Fruit fly (Drosophila melanogaster) whole organism, embryonic: ENCODE results near the gene CG44476.

ENCODE experiments used
- Antp ChIP-seq: fragments of 200-800 bp; sonication (Bioruptor generic); optimal IDR thresholded peaks from 3 replicates; lab custom pipeline; 2016; ENCODE audit warnings: missing biosample characterization, missing genetic modification characterization
- Bteb2 ChIP-seq: fragments of 200-800 bp; sonication (Bioruptor generic); optimal IDR thresholded peaks from 2 replicates; lab custom pipeline; 2016; ENCODE audit warnings: missing biosample characterization, missing genetic modification characterization
- CG10274 ChIP-seq: fragments of 200-800 bp; sonication (Bioruptor generic); optimal IDR thresholded peaks from 3 replicates; lab custom pipeline; 2017; ENCODE audit warnings: missing biosample characterization, mild to moderate bottlenecking, missing genetic modification characterization
- CG11093 ChIP-seq: fragments of 200-800 bp; sonication (Bioruptor generic); IDR thresholded peaks from 3 replicates; pipeline ENCODE4 v1.3.6; 2022; ENCODE audit warnings: missing biosample characterization, missing genetic modification characterization
- CG11696 ChIP-seq: fragments of 200-800 bp; sonication (Bioruptor generic); IDR thresholded peaks from 2 replicates; pipeline ENCODE4 v1.3.6; 2022; ENCODE audit warnings: missing biosample characterization, missing genetic modification characterization
- CG13287 ChIP-seq: fragments of 200-800 bp; sonication (Bioruptor generic); IDR thresholded peaks from 2 replicates; pipeline ENCODE4 v1.3.6; 2022; ENCODE audit warnings: missing biosample characterization, missing genetic modification characterization; ENCODE audit not compliant: partially characterized antibody
- CG13296 ChIP-seq: fragments of 200-800 bp; sonication (Bioruptor generic); optimal IDR thresholded peaks from 3 replicates; lab custom pipeline; 2018; ENCODE audit warnings: missing biosample characterization, mild to moderate bottlenecking, missing genetic modification characterization
- CG13624 ChIP-seq: fragments of 200-800 bp; sonication (Bioruptor generic); optimal IDR thresholded peaks from 2 replicates; lab custom pipeline; 2016; ENCODE audit warnings: missing biosample characterization, missing genetic modification characterization
- CG14014 ChIP-seq: fragments of 200-800 bp; sonication (Bioruptor generic); IDR thresholded peaks from 2 replicates; pipeline ENCODE4 v1.3.6; 2022; ENCODE audit warnings: missing biosample characterization, missing genetic modification characterization
- CG14667 ChIP-seq: fragments of 200-800 bp; sonication (Bioruptor generic); IDR thresholded peaks from 2 replicates; pipeline ENCODE4 v1.3.6; 2022; ENCODE audit warnings: missing biosample characterization, missing genetic modification characterization
- CG1603 ChIP-seq: fragments of 200-800 bp; sonication (Bioruptor generic); optimal IDR thresholded peaks from 2 replicates; lab custom pipeline; 2019; ENCODE audit warnings: missing biosample characterization, mild to moderate bottlenecking, missing genetic modification characterization, moderate library complexity
- CG17359 ChIP-seq: fragments of 200-800 bp; sonication (Bioruptor generic); optimal IDR thresholded peaks from 3 replicates; lab custom pipeline; 2018; ENCODE audit warnings: missing biosample characterization, mild to moderate bottlenecking, missing genetic modification characterization, moderate library complexity
- CG2202 ChIP-seq: fragments of 200-800 bp; sonication (Bioruptor generic); optimal IDR thresholded peaks from 2 replicates; lab custom pipeline; 2018; ENCODE audit warnings: missing biosample characterization, mild to moderate bottlenecking, missing genetic modification characterization
- CG2875 ChIP-seq: fragments of 200-800 bp; sonication (Bioruptor generic); optimal IDR thresholded peaks from 2 replicates; lab custom pipeline; 2017; ENCODE audit warnings: missing biosample characterization, mild to moderate bottlenecking, missing genetic modification characterization, missing genetic modification reagents
- CG31224 ChIP-seq: fragments of 200-800 bp; sonication (Bioruptor generic); IDR thresholded peaks from 2 replicates; pipeline ENCODE4 v1.3.6; 2022; ENCODE audit warnings: missing biosample characterization, missing genetic modification characterization
- CG31365 ChIP-seq: fragments of 200-800 bp; sonication (Bioruptor generic); optimal IDR thresholded peaks from 2 replicates; lab custom pipeline; 2018; ENCODE audit warnings: missing biosample characterization, mild to moderate bottlenecking, missing genetic modification characterization
- CG31388 ChIP-seq: fragments of 200-800 bp; sonication (Bioruptor generic); optimal IDR thresholded peaks from 2 replicates; lab custom pipeline; 2016; ENCODE audit warnings: missing biosample characterization, missing genetic modification characterization
- CG3163 ChIP-seq: fragments of 200-800 bp; sonication (Bioruptor generic); optimal IDR thresholded peaks from 3 replicates; lab custom pipeline; 2016; ENCODE audit warnings: missing biosample characterization, missing genetic modification characterization
- CG34422 ChIP-seq: fragments of 200-800 bp; sonication (Bioruptor generic); IDR thresholded peaks from 3 replicates; pipeline ENCODE4 v1.3.6; 2022; ENCODE audit warnings: missing biosample characterization, missing genetic modification characterization
- CG4328 ChIP-seq: fragments of 200-800 bp; sonication (Bioruptor generic); optimal IDR thresholded peaks from 3 replicates; lab custom pipeline; 2017; ENCODE audit warnings: missing biosample characterization, missing genetic modification reagents, missing genetic modification characterization
- CG6254 ChIP-seq: fragments of 200-800 bp; sonication (Bioruptor generic); optimal IDR thresholded peaks from 3 replicates; lab custom pipeline; 2017; ENCODE audit warnings: mild to moderate bottlenecking, missing biosample characterization, missing genetic modification reagents, missing genetic modification characterization
- CG6654 ChIP-seq: fragments of 200-800 bp; sonication (Bioruptor generic); optimal IDR thresholded peaks from 2 replicates; lab custom pipeline; 2017; ENCODE audit warnings: missing biosample characterization, mild to moderate bottlenecking, missing genetic modification characterization
- CG7372 ChIP-seq: fragments of 200-800 bp; sonication (Bioruptor generic); IDR thresholded peaks from 2 replicates; pipeline ENCODE4 v1.3.6; 2022; ENCODE audit warnings: missing biosample characterization, missing genetic modification characterization
- CG9932 ChIP-seq: fragments of 200-800 bp; sonication (Bioruptor generic); IDR thresholded peaks from 2 replicates; pipeline ENCODE4 v1.3.6; 2022; ENCODE audit warnings: missing biosample characterization, missing genetic modification characterization
- HmgZ ChIP-seq: fragments of 200-800 bp; sonication (Bioruptor generic); optimal IDR thresholded peaks from 2 replicates; lab custom pipeline; 2018; ENCODE audit warnings: missing biosample characterization, mild to moderate bottlenecking, missing genetic modification characterization
- Hr51 ChIP-seq, 2 experiments: fragments of 200-800 bp; sonication (Bioruptor generic); optimal IDR thresholded peaks; 2 replicates in 1 of 2; 3 replicates in 1 of 2; lab custom pipeline; 2016 to 2018; ENCODE audit warnings: missing biosample characterization in 2 of 2, missing genetic modification characterization in 2 of 2, mild to moderate bottlenecking in 1 of 2, moderate library complexity in 1 of 2
- Lhr ChIP-seq: fragments of 200-800 bp; sonication (Bioruptor generic); optimal IDR thresholded peaks from 3 replicates; lab custom pipeline; 2017; ENCODE audit warnings: mild to moderate bottlenecking, missing biosample characterization, missing genetic modification reagents, missing genetic modification characterization
- Neu2 ChIP-seq: fragments of 200-800 bp; sonication (Bioruptor generic); optimal IDR thresholded peaks from 3 replicates; lab custom pipeline; 2016; ENCODE audit warnings: missing biosample characterization, missing genetic modification characterization, borderline replicate concordance
- Poxn ChIP-seq: fragments of 200-800 bp; sonication (Bioruptor generic); IDR thresholded peaks from 2 replicates; pipeline ENCODE4 v1.3.6; 2022; ENCODE audit warnings: missing biosample characterization, missing genetic modification characterization
- Side ChIP-seq: fragments of 200-800 bp; sonication (Bioruptor generic); optimal IDR thresholded peaks from 2 replicates; lab custom pipeline; 2016; ENCODE audit warnings: missing biosample characterization, missing genetic modification characterization
- Sox100B ChIP-seq: fragments of 200-800 bp; sonication (Bioruptor generic); optimal IDR thresholded peaks from 3 replicates; lab custom pipeline; 2018; ENCODE audit warnings: missing biosample characterization, mild to moderate bottlenecking, missing genetic modification characterization
- Spps ChIP-seq: fragments of 200-800 bp; sonication (Bioruptor generic); optimal IDR thresholded peaks from 2 replicates; lab custom pipeline; 2018; ENCODE audit warnings: missing biosample characterization, mild to moderate bottlenecking, missing genetic modification characterization
- Ssrp ChIP-seq: fragments of 200-800 bp; sonication (Bioruptor generic); optimal IDR thresholded peaks from 2 replicates; lab custom pipeline; 2018; ENCODE audit warnings: missing biosample characterization, mild to moderate bottlenecking, missing genetic modification characterization, moderate library complexity
- YL-1 ChIP-seq: fragments of 200-800 bp; sonication (Bioruptor generic); optimal IDR thresholded peaks from 3 replicates; lab custom pipeline; 2017; ENCODE audit warnings: missing biosample characterization, mild to moderate bottlenecking, missing genetic modification characterization
- bcd ChIP-seq: fragments of 200-800 bp; sonication (Bioruptor generic); optimal IDR thresholded peaks from 2 replicates; lab custom pipeline; 2017; ENCODE audit warnings: missing biosample characterization, mild to moderate bottlenecking, missing genetic modification characterization
- br ChIP-seq: fragments of >200 bp; optimal IDR thresholded peaks from 2 replicates; lab custom pipeline; 2017
- crp ChIP-seq, 2 experiments: fragments of 200-800 bp; sonication (Bioruptor generic); optimal IDR thresholded peaks; 2 replicates in 1 of 2; 3 replicates in 1 of 2; lab custom pipeline; 2017; ENCODE audit warnings: missing biosample characterization in 2 of 2, missing genetic modification characterization in 2 of 2, mild to moderate bottlenecking in 1 of 2, moderate library complexity in 1 of 2
- dimm ChIP-seq: fragments of 200-800 bp; sonication (Bioruptor generic); IDR thresholded peaks from 2 replicates; pipeline ENCODE4 v1.3.6; 2022; ENCODE audit warnings: missing biosample characterization, missing genetic modification characterization
- gce ChIP-seq: fragments of 200-800 bp; sonication (Bioruptor generic); IDR thresholded peaks from 3 replicates; pipeline ENCODE4 v1.3.6; 2022; ENCODE audit warnings: missing biosample characterization, missing genetic modification characterization
- gem ChIP-seq: fragments of 200-800 bp; sonication (Bioruptor generic); optimal IDR thresholded peaks from 2 replicates; lab custom pipeline; 2019; ENCODE audit warnings: missing biosample characterization, mild to moderate bottlenecking, missing genetic modification characterization, moderate library complexity
- insv ChIP-seq, 2 experiments: fragments of 200-800 bp; sonication (Bioruptor generic); optimal IDR thresholded peaks; 3 replicates each; lab custom pipeline; 2016 to 2018; ENCODE audit warnings: missing biosample characterization in 2 of 2, missing genetic modification characterization in 2 of 2
- mirr ChIP-seq: fragments of 200-800 bp; sonication (Bioruptor generic); optimal IDR thresholded peaks from 3 replicates; lab custom pipeline; 2018; ENCODE audit warnings: missing biosample characterization, mild to moderate bottlenecking, missing genetic modification characterization
- mld ChIP-seq: fragments of 200-800 bp; sonication (Bioruptor generic); IDR thresholded peaks from 3 replicates; pipeline ENCODE4 v1.3.6; 2022; ENCODE audit warnings: missing biosample characterization, missing genetic modification characterization; ENCODE audit not compliant: partially characterized antibody
- psq ChIP-seq: fragments of 200-800 bp; sonication (Bioruptor generic); optimal IDR thresholded peaks from 2 replicates; lab custom pipeline; 2017; ENCODE audit warnings: missing biosample characterization, missing genetic modification characterization
- ranshi ChIP-seq: fragments of 200-800 bp; sonication (Bioruptor generic); IDR thresholded peaks from 2 replicates; pipeline ENCODE4 v1.3.6; 2022; ENCODE audit warnings: missing biosample characterization, missing genetic modification characterization
- repo ChIP-seq: fragments of 200-800 bp; sonication (Bioruptor generic); optimal IDR thresholded peaks from 2 replicates; lab custom pipeline; 2016; ENCODE audit warnings: missing biosample characterization, missing genetic modification characterization
- so ChIP-seq: fragments of 200-800 bp; sonication (Bioruptor generic); IDR thresholded peaks from 3 replicates; pipeline ENCODE4 v1.3.6; 2022; ENCODE audit warnings: missing biosample characterization, missing genetic modification characterization
- tio ChIP-seq: fragments of 200-800 bp; sonication (Bioruptor generic); optimal IDR thresholded peaks from 2 replicates; lab custom pipeline; 2017; ENCODE audit warnings: missing biosample characterization, missing genetic modification characterization, inconsistent platforms
- zen ChIP-seq: fragments of 200-800 bp; sonication (Bioruptor generic); optimal IDR thresholded peaks from 3 replicates; lab custom pipeline; 2018; ENCODE audit warnings: missing biosample characterization, mild to moderate bottlenecking, missing genetic modification characterization, moderate library complexity

The CG44476 gene

DNA sequence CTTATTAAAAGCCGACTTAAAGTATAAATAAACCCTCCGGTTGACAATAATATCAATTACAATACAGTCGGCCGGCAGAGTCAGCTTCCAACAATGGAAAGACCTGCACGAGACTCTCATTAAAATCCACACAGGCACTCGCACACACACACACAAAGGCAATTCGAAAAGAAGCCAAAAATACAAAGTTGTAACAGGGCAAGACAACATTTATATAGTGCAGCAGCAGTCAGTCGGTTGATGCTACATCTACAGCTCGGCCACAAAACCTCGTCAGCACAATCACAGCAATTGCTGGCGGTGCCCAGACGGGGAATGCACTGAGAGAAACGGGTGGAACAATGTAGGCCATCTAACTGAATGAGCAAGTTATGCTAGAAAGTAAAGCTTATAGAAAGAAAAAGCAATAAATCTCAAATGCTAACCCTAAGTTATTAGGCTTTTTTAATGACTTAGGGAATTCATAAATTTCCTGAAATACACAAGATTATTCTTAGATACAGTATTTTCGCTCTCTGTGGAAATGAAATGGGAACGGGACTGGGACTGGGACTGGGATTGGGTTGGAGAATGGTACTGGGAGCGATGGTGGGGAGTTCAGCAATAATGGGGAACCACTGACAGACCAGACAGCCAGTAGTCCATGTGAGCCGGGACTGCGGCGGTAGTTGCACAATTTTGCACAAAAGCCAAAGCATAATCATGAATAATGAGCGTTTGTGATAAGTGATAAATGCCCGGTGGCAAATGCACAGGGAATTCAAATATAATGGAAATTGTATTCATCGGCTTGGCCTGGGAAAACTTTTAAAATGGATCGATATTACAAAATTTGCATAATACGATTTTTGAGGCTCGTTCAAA, 8.6 kb upstream of the CG44476 start (continued):
- TF ChIP-seq insv (GFP tag; optimal IDR thresholded peaks at IDR 0.05; lab: Kevin White, UChicago) (no peak), CG14667 (peak; percentile 48), CG6254 (GFP tag; lab: Kevin White, UChicago) (peak; percentile 23), zen (tag; lab: Kevin White, UChicago) (no peak), Lhr (no peak), repo (GFP tag; lab: Kevin White, UChicago) (no peak), Poxn (no peak), CG13624 (GFP tag; lab: Kevin White, UChicago) (no peak), mld (GFP tag; lab: Robert Waterston, UW) (no peak), CG31224 (GFP tag; lab: Robert Waterston, UW) (peak; percentile 46; the same call in 1 of the 2 replicates), so (GFP tag; lab: Robert Waterston, UW) (no peak), CG2875 (GFP tag; lab: Kevin White, UChicago) (peak; percentile 12), CG1603 (tag; lab: Kevin White, UChicago) (peak; percentile 56), CG14014 (GFP tag; lab: Robert Waterston, UW) (0 out of 2 replicates have a peak, but pooled peaks have one; percentile 18), CG10274 (no peak), crp (GFP tag; optimal IDR thresholded peaks at IDR 0.05; lab: Kevin White, UChicago) (no peak), Bteb2 (GFP tag; lab: Kevin White, UChicago) (no peak), Antp (GFP tag; lab: Kevin White, UChicago) (peak; percentile 61), CG2202 (tag; lab: Kevin White, UChicago) (no peak), CG4328 (GFP tag; lab: Kevin White, UChicago) (no peak), Spps (tag; lab: Kevin White, UChicago) (no peak), CG11696 (no peak), gce (GFP tag; lab: Robert Waterston, UW) (no peak), CG31388 (no peak), CG31365 (no peak), CG9932 (no peak), HmgZ (tag; lab: Kevin White, UChicago) (no peak), CG13287 (GFP tag; lab: Robert Waterston, UW) (no peak), CG7372 (GFP tag; lab: Robert Waterston, UW) (0 out of 2 replicates have a peak, but pooled peaks have one; percentile 10), CG13296 (no peak), tio (peak; percentile 15), YL-1 (no peak), mirr (GFP tag; lab: Kevin White, UChicago) (no peak), gem (tag; lab: Kevin White, UChicago) (peak; percentile 70), Sox100B (peak; percentile 4), CG3163 (GFP tag; lab: Kevin White, UChicago) (no peak), bcd (GFP tag; lab: Kevin White, UChicago) (peak; percentile 45), dimm (GFP tag; lab: Robert Waterston, UW) (no peak), Hr51 (GFP tag; optimal IDR thresholded peaks at IDR 0.05; lab: Kevin White, UChicago) (peak in 1 of 2 experiments; percentile 42), CG34422 (GFP tag; lab: Robert Waterston, UW) (no peak), br (lab: Kevin White, UChicago) (no peak), Side (GFP tag; lab: Kevin White, UChicago) (peak; percentile 29), CG11093 (GFP tag; lab: Robert Waterston, UW) (no peak), CG6654 (GFP tag; lab: Kevin White, UChicago) (no peak), Neu2 (GFP tag; lab: Kevin White, UChicago) (no peak), CG17359 (tag; lab: Kevin White, UChicago) (no peak), psq (GFP tag; lab: Kevin White, UChicago) (no peak), Ssrp (tag; lab: Kevin White, UChicago) (no peak), ranshi (GFP tag; lab: Robert Waterston, UW) (peak; percentile 27; the same call in 1 of the 2 replicates)
